Worm (Caenorhabditis elegans) whole organism, L2 larva: Measurements from ENCODE around the gene srz-90.

ENCODE experiments used
- R02D3.7 ChIP-seq: fragments of 150-350 bp; optimal IDR thresholded peaks from 2 replicates; lab custom pipeline; 2014; ENCODE audit warnings: missing biosample characterization, missing genetic modification characterization
- Y55F3AM.14 ChIP-seq: fragments of 200-800 bp; sonication (Bioruptor generic); optimal IDR thresholded peaks from 2 replicates; lab custom pipeline; 2018; ENCODE audit warnings: mild to moderate bottlenecking, missing genetic modification characterization, missing compliant biosample characterization
- alr-1 ChIP-seq: fragments of 150-350 bp; optimal IDR thresholded peaks from 2 replicates; lab custom pipeline; 2014; ENCODE audit warnings: missing biosample characterization, missing genetic modification characterization
- aly-2 ChIP-seq: fragments of 150-350 bp; optimal IDR thresholded peaks from 2 replicates; lab custom pipeline; 2014; ENCODE audit warnings: missing biosample characterization, missing genetic modification characterization
- blmp-1 ChIP-seq: sonication (generic microtip); optimal IDR thresholded peaks from 2 replicates; lab custom pipeline; 2017; ENCODE audit warnings: missing genetic modification characterization, mild to moderate bottlenecking, missing compliant biosample characterization, antibody characterized with exemption, moderate library complexity; ENCODE audit not compliant: insufficient read depth
- ceh-16 ChIP-seq: fragments of 150-350 bp; optimal IDR thresholded peaks from 2 replicates; lab custom pipeline; 2014; ENCODE audit warnings: missing biosample characterization, missing genetic modification characterization
- ceh-82 ChIP-seq: fragments of 150-350 bp; optimal IDR thresholded peaks from 2 replicates; lab custom pipeline; 2014; ENCODE audit warnings: missing biosample characterization, missing genetic modification characterization
- elt-3 ChIP-seq: sonication (generic microtip); optimal IDR thresholded peaks from 2 replicates; lab custom pipeline; 2017; ENCODE audit warnings: missing biosample characterization, missing genetic modification characterization
- lin-13 ChIP-seq: fragments of 150-350 bp; optimal IDR thresholded peaks from 2 replicates; lab custom pipeline; 2014; ENCODE audit warnings: missing biosample characterization, missing genetic modification reagents, missing genetic modification characterization
- nhr-10 ChIP-seq: sonication (generic microtip); optimal IDR thresholded peaks from 2 replicates; lab custom pipeline; 2017; ENCODE audit warnings: missing biosample characterization, missing genetic modification characterization
- nhr-77 ChIP-seq: fragments of 150-350 bp; optimal IDR thresholded peaks from 2 replicates; lab custom pipeline; 2014; ENCODE audit warnings: missing biosample characterization, missing genetic modification characterization
- skn-1 ChIP-seq: sonication (generic microtip); optimal IDR thresholded peaks from 2 replicates; lab custom pipeline; 2017; ENCODE audit warnings: missing biosample characterization, missing genetic modification characterization
- unc-39 ChIP-seq: fragments of 150-350 bp; optimal IDR thresholded peaks from 2 replicates; lab custom pipeline; 2014; ENCODE audit warnings: missing biosample characterization, missing genetic modification characterization
- zag-1 ChIP-seq: fragments of 150-350 bp; optimal IDR thresholded peaks from 2 replicates; lab custom pipeline; 2014; ENCODE audit warnings: missing biosample characterization, missing genetic modification characterization
- ztf-11 ChIP-seq: sonication (generic microtip); optimal IDR thresholded peaks from 2 replicates; lab custom pipeline; 2017; ENCODE audit warnings: missing biosample characterization, missing genetic modification characterization

The srz-90 gene

DNA sequence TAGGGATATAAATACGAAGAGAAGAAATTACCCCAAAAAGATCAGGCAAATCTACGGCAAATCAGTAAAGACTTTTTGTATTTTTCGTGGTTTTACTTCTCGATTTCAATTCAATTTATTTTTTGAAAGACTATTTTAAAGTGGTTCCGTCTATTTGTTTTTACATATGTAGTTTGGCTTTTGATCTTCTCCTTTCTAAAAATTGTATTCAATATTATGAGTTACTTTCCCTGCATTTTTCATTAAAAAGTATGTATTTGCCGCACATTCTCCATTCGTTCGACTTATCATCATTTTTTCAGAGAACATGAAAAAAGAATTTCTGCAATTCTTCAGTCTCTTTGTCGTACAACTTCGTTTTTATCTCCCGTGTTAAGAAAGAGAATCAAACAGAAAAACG, 39.0 kb downstream of the srz-90 start, which contains the start of gene C38D9.2:
TSS of gene C38D9.2 (plus strand) at position 301 of the 400 bp plus-strand sequence.
- TF ChIP-seq blmp-1 (tag; lab: Kevin White, UChicago) (no peak), R02D3.7 (tag; lab: Kevin White, UChicago) (no peak), Y55F3AM.14 (GFP tag; lab: Kevin White, UChicago) (no peak), ztf-11 (tag; lab: Kevin White, UChicago) (no peak), ceh-82 (tag; lab: Kevin White, UChicago) (no peak), unc-39 (no peak), elt-3 (tag; lab: Kevin White, UChicago) (no peak), skn-1 (tag; lab: Kevin White, UChicago) (no peak), nhr-77 (tag; lab: Kevin White, UChicago) (no peak), aly-2 (tag; lab: Kevin White, UChicago) (no peak), nhr-10 (tag; lab: Kevin White, UChicago) (no peak), zag-1 (tag; lab: Kevin White, UChicago) (no peak), ceh-16 (tag; lab: Kevin White, UChicago) (no peak), alr-1 (tag; lab: Kevin White, UChicago) (no peak), lin-13 (no peak)
